In the genomic region with DNA sequence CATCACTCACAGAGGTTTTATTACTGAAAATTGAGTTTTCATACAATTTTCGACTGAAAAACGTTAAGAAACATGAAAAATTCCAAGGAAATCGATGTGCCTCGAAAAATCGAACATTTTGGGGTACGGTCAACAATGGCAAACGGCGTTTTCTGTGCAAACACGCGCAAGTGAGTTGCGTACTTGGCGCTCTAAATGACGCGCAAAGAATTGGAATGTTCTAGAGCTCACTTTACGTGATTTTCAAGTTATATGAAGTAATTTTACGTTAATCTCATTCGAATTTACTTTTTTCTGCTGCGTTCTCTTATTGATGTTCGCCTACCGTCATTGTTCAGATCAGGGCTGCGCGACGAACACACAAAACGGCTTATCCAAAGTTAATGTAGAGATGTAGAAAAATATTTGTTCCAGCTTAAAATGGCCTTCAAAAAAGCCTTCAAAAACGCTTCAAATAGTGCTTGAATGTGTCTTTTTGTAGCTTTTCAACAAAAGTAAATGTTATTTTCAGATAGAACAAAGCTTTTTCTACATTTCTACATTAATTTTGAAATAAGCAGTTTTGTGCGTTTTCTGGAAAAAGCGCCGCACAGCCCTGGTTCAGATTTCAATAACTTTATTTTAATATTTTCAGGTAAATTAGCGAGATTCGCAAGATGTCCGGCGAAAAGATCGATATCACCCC, we compare ENCODE assay signal across 4 worm cellular contexts.
TF ChIP-seq lines count a peak whose summit lies in the region.

TSS of gene F31D4.2 (minus strand) at position 23 of the 685 bp plus-strand sequence.
TSS of gene fkb-6 (plus strand) at position 635 of the 685 bp plus-strand sequence.

TF ChIP-seq in whole organism, L2 larva, 48 proteins besides CTCF, POLR2A, EP300 and RAD21 (continues in another document):
- no peak for TF ChIP-seq unc-62 (GFP tag; optimal IDR thresholded peaks at IDR 0.05; lab: Kevin White, UChicago)
- TF ChIP-seq lin-13 (GFP tag; optimal IDR thresholded peaks at IDR 0.05; lab: Kevin White, UChicago): peak; percentile 62
- TF ChIP-seq mbf-1 (tag; optimal IDR thresholded peaks at IDR 0.05; lab: Kevin White, UChicago): no peak
- peak; percentile 81 for TF ChIP-seq ama-1 (optimal IDR thresholded peaks at IDR 0.05; lab: Kevin White, UChicago)
- TF ChIP-seq nhr-25 (tag; optimal IDR thresholded peaks at IDR 0.05; lab: Kevin White, UChicago): peak; percentile 22
- TF ChIP-seq snpc-4 (tag; optimal IDR thresholded peaks at IDR 0.05; lab: Kevin White, UChicago): peak; percentile 56
- TF ChIP-seq elt-3 (tag; optimal IDR thresholded peaks at IDR 0.05; lab: Kevin White, UChicago): no peak
- peak; percentile 21 for TF ChIP-seq nhr-21 (tag; optimal IDR thresholded peaks at IDR 0.05; lab: Kevin White, UChicago)
- no peak for TF ChIP-seq nhr-10 (tag; optimal IDR thresholded peaks at IDR 0.05; lab: Kevin White, UChicago)
- no peak for TF ChIP-seq nhr-6 (tag; optimal IDR thresholded peaks at IDR 0.05; lab: Kevin White, UChicago)
- TF ChIP-seq blmp-1 (tag; optimal IDR thresholded peaks at IDR 0.05; lab: Kevin White, UChicago; ENCODE audit: insufficient read depth): no peak
- no peak for TF ChIP-seq aly-2 (tag; optimal IDR thresholded peaks at IDR 0.05; lab: Kevin White, UChicago)
- TF ChIP-seq lin-11 (tag; optimal IDR thresholded peaks at IDR 0.05; lab: Kevin White, UChicago): peak; percentile 54
- TF ChIP-seq mab-5 (tag; optimal IDR thresholded peaks at IDR 0.05; lab: Kevin White, UChicago): peak; percentile 33
- TF ChIP-seq nhr-12 (tag; optimal IDR thresholded peaks at IDR 0.05; lab: Kevin White, UChicago): no peak
- no peak for TF ChIP-seq ceh-82 (tag; optimal IDR thresholded peaks at IDR 0.05; lab: Kevin White, UChicago)
- peak; percentile 1 for TF ChIP-seq sem-4 (tag; optimal IDR thresholded peaks at IDR 0.05; lab: Kevin White, UChicago)
- peak; percentile 30 for TF ChIP-seq egl-27 (tag; optimal IDR thresholded peaks at IDR 0.05; lab: Kevin White, UChicago)
- TF ChIP-seq zag-1 (tag; optimal IDR thresholded peaks at IDR 0.05; lab: Kevin White, UChicago): peak; percentile 25
- no peak for TF ChIP-seq mdl-1 (tag; optimal IDR thresholded peaks at IDR 0.05; lab: Kevin White, UChicago)
- TF ChIP-seq alr-1 (tag; optimal IDR thresholded peaks at IDR 0.05; lab: Kevin White, UChicago): no peak

TF ChIP-seq in whole organism, L4 larva, 104 proteins besides CTCF, POLR2A, EP300 and RAD21 (continues in another document):
- TF ChIP-seq mxl-3 (GFP tag; optimal IDR thresholded peaks at IDR 0.05; lab: Kevin White, UChicago) (no peak), skn-1 (tag; optimal IDR thresholded peaks at IDR 0.05; lab: Kevin White, UChicago) (no peak), ctbp-1 (GFP tag; IDR thresholded peaks at IDR 0.05; lab: Robert Waterston, UW) (0 out of 2 replicates have a peak, but pooled peaks have one; percentile 26), T26A8.4 (GFP tag; IDR thresholded peaks at IDR 0.05; lab: Robert Waterston, UW) (peak; percentile 72), Y48G9A.11 (GFP tag; IDR thresholded peaks at IDR 0.05; lab: Robert Waterston, UW) (0 out of 2 replicates have a peak, but pooled peaks have one; percentile 5), hlh-30 (tag; optimal IDR thresholded peaks at IDR 0.05; lab: Kevin White, UChicago; ENCODE audit: insufficient read depth) (peak; percentile 58), ama-1 (optimal IDR thresholded peaks at IDR 0.05; lab: Kevin White, UChicago) (no peak), F37D6.2 (tag; optimal IDR thresholded peaks at IDR 0.05; lab: Kevin White, UChicago) (peak; percentile 11), nhr-28 (tag; optimal IDR thresholded peaks at IDR 0.05; lab: Kevin White, UChicago) (peak; percentile 61), unc-62 (GFP tag; optimal IDR thresholded peaks at IDR 0.05 in 1 of 2; lab: Kevin White, UChicago) (peak in 1 of 2 experiments; percentile 99), unc-62 (tag; optimal IDR thresholded peaks at IDR 0.05; lab: Kevin White, UChicago) (no peak), zfp-2 (tag; optimal IDR thresholded peaks at IDR 0.05; lab: Kevin White, UChicago) (no peak), spr-1 (tag; optimal IDR thresholded peaks at IDR 0.05; lab: Kevin White, UChicago) (peak; percentile 1), dmd-6 (GFP tag; IDR thresholded peaks at IDR 0.05; lab: Robert Waterston, UW) (peak; percentile 52), mxl-2 (GFP tag; conservative IDR thresholded peaks at IDR 0.05; lab: Robert Waterston, UW) (no peak), egl-43 (GFP tag; IDR thresholded peaks at IDR 0.05; lab: Robert Waterston, UW) (peak; percentile 39; the same call in 1 of the 2 replicates), F10B5.3 (tag; optimal IDR thresholded peaks at IDR 0.05; lab: Kevin White, UChicago) (no peak), hmg-1.1 (GFP tag; IDR thresholded peaks at IDR 0.05; lab: Robert Waterston, UW) (peak; percentile 61; the same call in 1 of the 2 replicates), daf-19 (GFP tag; conservative IDR thresholded peaks at IDR 0.05; lab: Robert Waterston, UW) (no peak), zip-11 (GFP tag; IDR thresholded peaks at IDR 0.05; lab: Robert Waterston, UW) (no peak)

TF ChIP-seq in whole organism, late embryonic, 69 proteins besides CTCF, POLR2A, EP300 and RAD21:
- TF ChIP-seq ceh-48 (tag; optimal IDR thresholded peaks at IDR 0.05; lab: Kevin White, UChicago) (peak; percentile 89), ceh-34 (tag; optimal IDR thresholded peaks at IDR 0.05; lab: Kevin White, UChicago) (peak; percentile 27), unc-42 (tag; optimal IDR thresholded peaks at IDR 0.05; lab: Kevin White, UChicago) (peak; percentile 37), nfya-1 (tag; optimal IDR thresholded peaks at IDR 0.05; lab: Kevin White, UChicago) (peak; percentile 81), pat-9 (tag; optimal IDR thresholded peaks at IDR 0.05; lab: Kevin White, UChicago) (no peak), sox-2 (GFP tag; IDR thresholded peaks at IDR 0.05; lab: Robert Waterston, UW) (peak; percentile 1; the same call in 1 of the 2 replicates), C38D4.7 (GFP tag; optimal IDR thresholded peaks at IDR 0.05; lab: Kevin White, UChicago) (no peak), ceh-22 (tag; optimal IDR thresholded peaks at IDR 0.05; lab: Kevin White, UChicago) (no peak), ceh-6 (GFP tag; optimal IDR thresholded peaks at IDR 0.05; lab: Kevin White, UChicago) (no peak), ceh-31 (tag; optimal IDR thresholded peaks at IDR 0.05; lab: Kevin White, UChicago) (peak; percentile 9), unc-86 (tag; optimal IDR thresholded peaks at IDR 0.05; lab: Kevin White, UChicago) (peak; percentile 3), hlh-30 (tag; optimal IDR thresholded peaks at IDR 0.05; lab: Kevin White, UChicago; ENCODE audit: insufficient read depth) (peak; percentile 22), pha-2 (tag; optimal IDR thresholded peaks at IDR 0.05; lab: Kevin White, UChicago) (peak; percentile 4), unc-55 (GFP tag; optimal IDR thresholded peaks at IDR 0.05; lab: Kevin White, UChicago) (peak; percentile 63), pax-1 (tag; optimal IDR thresholded peaks at IDR 0.05; lab: Kevin White, UChicago) (peak; percentile 8), dve-1 (tag; optimal IDR thresholded peaks at IDR 0.05; lab: Kevin White, UChicago) (peak; percentile 42), tbx-2 (tag; optimal IDR thresholded peaks at IDR 0.05; lab: Kevin White, UChicago) (peak; percentile 53)

TF ChIP-seq in whole organism, mixed stage, embryonic, 35 proteins besides CTCF, POLR2A, EP300 and RAD21:
- TF ChIP-seq nhr-237 (tag; optimal IDR thresholded peaks at IDR 0.05; lab: Kevin White, UChicago): peak; percentile 52
- no peak for TF ChIP-seq hlh-1 (tag; optimal IDR thresholded peaks at IDR 0.05; lab: Kevin White, UChicago)
- TF ChIP-seq nhr-76 (tag; optimal IDR thresholded peaks at IDR 0.05; lab: Kevin White, UChicago): no peak
- TF ChIP-seq ztf-11 (tag; optimal IDR thresholded peaks at IDR 0.05; lab: Kevin White, UChicago): no peak
- peak; percentile 90 for TF ChIP-seq mep-1 (tag; optimal IDR thresholded peaks at IDR 0.05; lab: Kevin White, UChicago)
- no peak for TF ChIP-seq ceh-43 (GFP tag; optimal IDR thresholded peaks at IDR 0.05; lab: Kevin White, UChicago)
- TF ChIP-seq pha-4 (tag; optimal IDR thresholded peaks at IDR 0.05; lab: Kevin White, UChicago): peak; percentile 88
- TF ChIP-seq lsy-2 (tag; optimal IDR thresholded peaks at IDR 0.05; lab: Kevin White, UChicago): peak; percentile 96
- TF ChIP-seq ceh-39 (tag; optimal IDR thresholded peaks at IDR 0.05; lab: Kevin White, UChicago): peak; percentile 53
- TF ChIP-seq unc-62 (GFP tag; optimal IDR thresholded peaks at IDR 0.05; lab: Kevin White, UChicago): peak; percentile 11
- no peak for TF ChIP-seq ceh-83 (GFP tag; optimal IDR thresholded peaks at IDR 0.05; lab: Kevin White, UChicago)
- TF ChIP-seq ces-1 (GFP tag; optimal IDR thresholded peaks at IDR 0.05; lab: Kevin White, UChicago): peak; percentile 77
- peak; percentile 3 for TF ChIP-seq sptf-1 (tag; optimal IDR thresholded peaks at IDR 0.05; lab: Kevin White, UChicago)
- peak; percentile 71 for TF ChIP-seq lin-13 (tag; optimal IDR thresholded peaks at IDR 0.05; lab: Kevin White, UChicago)
- peak; percentile 15 for TF ChIP-seq mls-2 (tag; optimal IDR thresholded peaks at IDR 0.05; lab: Kevin White, UChicago)
- no peak for TF ChIP-seq elt-1 (tag; optimal IDR thresholded peaks at IDR 0.05; lab: Kevin White, UChicago; ENCODE audit: borderline replicate concordance, insufficient read depth)
